Fruit fly (Drosophila melanogaster): Measurements from ENCODE around the gene eEF2.

dm6 chr2L:21632032-21632587 is 49.9 kb downstream of the eEF2 start, which contains the start of gene Ac3:
- no peak for TF ChIP-seq cic (GFP tag; optimal IDR thresholded peaks at IDR 0.05)
- TF ChIP-seq CG7101 (tag; optimal IDR thresholded peaks at IDR 0.05) = no peak
- TF ChIP-seq ovo (GFP tag; optimal IDR thresholded peaks at IDR 0.05) = no peak
- no peak for TF ChIP-seq kay (GFP tag; ENCODE audit: borderline replicate concordance)
- no peak for TF ChIP-seq pad (GFP tag; optimal IDR thresholded peaks at IDR 0.05)

Data from whole organism, adult.